Fruit fly (Drosophila melanogaster): Measurements from ENCODE around the gene CG8012.

CG8012 gene

dm6 chr3L:8197779-8198279 is 17.3 kb upstream of the CG8012 start, which contains the start of the genes UbcE2M and Dhps (continued):
- peak; percentile 87 for TF ChIP-seq Abd-B (GFP tag; optimal IDR thresholded peaks at IDR 0.05)
- TF ChIP-seq dimm (GFP tag; IDR thresholded peaks at IDR 0.05): no peak
- TF ChIP-seq CG32767 (GFP tag; IDR thresholded peaks at IDR 0.05): no peak
- TF ChIP-seq CG6272 (GFP tag; IDR thresholded peaks at IDR 0.05): peak; percentile 81
- TF ChIP-seq tna (GFP tag; IDR thresholded peaks at IDR 0.05; ENCODE audit: partially characterized antibody): no peak
- peak; percentile 72 for TF ChIP-seq fd96Cb (tag; optimal IDR thresholded peaks at IDR 0.05)
- TF ChIP-seq jumu (GFP tag; optimal IDR thresholded peaks at IDR 0.05): peak; percentile 43
- peak; percentile 60; the same call in 1 of the 3 replicates for TF ChIP-seq jigr1 (GFP tag; IDR thresholded peaks at IDR 0.05)
- TF ChIP-seq Rfx (GFP tag; IDR thresholded peaks at IDR 0.05): peak; percentile 87
- TF ChIP-seq vnd (GFP tag; IDR thresholded peaks at IDR 0.05; ENCODE audit: partially characterized antibody): peak; percentile 67
- peak; percentile 64 for TF ChIP-seq fu2 (GFP tag; optimal IDR thresholded peaks at IDR 0.05)
- TF ChIP-seq CG4730 (GFP tag; IDR thresholded peaks at IDR 0.05): peak; percentile 27; the same call in 1 of the 2 replicates
- TF ChIP-seq Fer2 (tag; optimal IDR thresholded peaks at IDR 0.05): peak; percentile 76
- peak; percentile 89 for TF ChIP-seq CG9817 (tag; optimal IDR thresholded peaks at IDR 0.05)
- TF ChIP-seq mirr (GFP tag; optimal IDR thresholded peaks at IDR 0.05): no peak
- TF ChIP-seq ara (GFP tag; IDR thresholded peaks at IDR 0.05): no peak
- peak; percentile 56; the same call in 1 of the 2 replicates for TF ChIP-seq HLH3B (GFP tag; IDR thresholded peaks at IDR 0.05)
- no peak for TF ChIP-seq hkb (optimal IDR thresholded peaks at IDR 0.05)
- TF ChIP-seq hkb (GFP tag; IDR thresholded peaks at IDR 0.05): peak; percentile 50
- no peak for TF ChIP-seq bigmax (GFP tag; optimal IDR thresholded peaks at IDR 0.05)
- no peak for TF ChIP-seq CG8089 (GFP tag; optimal IDR thresholded peaks at IDR 0.05)
- TF ChIP-seq sug (tag; optimal IDR thresholded peaks at IDR 0.05): peak; percentile 86
- TF ChIP-seq CG4360 (GFP tag; IDR thresholded peaks at IDR 0.05): no peak
- TF ChIP-seq dm (GFP tag; optimal IDR thresholded peaks at IDR 0.05): peak; percentile 52
- peak; percentile 27 for TF ChIP-seq nom (GFP tag; optimal IDR thresholded peaks at IDR 0.05)
- no peak for TF ChIP-seq odd (GFP tag; optimal IDR thresholded peaks at IDR 0.05)
- peak; percentile 19 for TF ChIP-seq CG4854 (GFP tag; optimal IDR thresholded peaks at IDR 0.05)
- peak in 1 of 2 experiments; percentile 62 for TF ChIP-seq Hr51 (GFP tag; optimal IDR thresholded peaks at IDR 0.05)
- no peak for TF ChIP-seq Hmx (GFP tag; optimal IDR thresholded peaks at IDR 0.05)
- peak; percentile 33; the same call in 1 of the 3 replicates for TF ChIP-seq B-H1 (GFP tag; IDR thresholded peaks at IDR 0.05)
- TF ChIP-seq unc-4 (GFP tag; IDR thresholded peaks at IDR 0.05; ENCODE audit: partially characterized antibody): peak; percentile 68
- peak; percentile 2 for TF ChIP-seq CG7987 (GFP tag; optimal IDR thresholded peaks at IDR 0.05)
- no peak for TF ChIP-seq gsb (GFP tag; IDR thresholded peaks at IDR 0.05)
- no peak for TF ChIP-seq Dip2 (GFP tag; IDR thresholded peaks at IDR 0.05)
- TF ChIP-seq ac (GFP tag; optimal IDR thresholded peaks at IDR 0.05): no peak
- TF ChIP-seq CG4820 (GFP tag; optimal IDR thresholded peaks at IDR 0.05): peak; percentile 67
- no peak for TF ChIP-seq Meics (GFP tag; optimal IDR thresholded peaks at IDR 0.05)
- TF ChIP-seq usp (GFP tag; optimal IDR thresholded peaks at IDR 0.05): no peak
- no peak for TF ChIP-seq stc (GFP tag; IDR thresholded peaks at IDR 0.05)
- no peak for TF ChIP-seq ewg (GFP tag; optimal IDR thresholded peaks at IDR 0.05)
- peak; percentile 85 for TF ChIP-seq ind (GFP tag; optimal IDR thresholded peaks at IDR 0.05)
- peak; percentile 54 for TF ChIP-seq H2.0 (GFP tag; IDR thresholded peaks at IDR 0.05)
- TF ChIP-seq kay (GFP tag; optimal IDR thresholded peaks at IDR 0.05): peak; percentile 47
- no peak for TF ChIP-seq Taf1 (GFP tag; IDR thresholded peaks at IDR 0.05)
- no peak for TF ChIP-seq MESR4 (GFP tag; optimal IDR thresholded peaks at IDR 0.05)
- peak; percentile 80 for TF ChIP-seq Dek (tag; optimal IDR thresholded peaks at IDR 0.05)
- TF ChIP-seq CG14050 (GFP tag; IDR thresholded peaks at IDR 0.05): peak; percentile 46; the same call in 1 of the 3 replicates
- no peak; the same call in 1 of the 3 replicates for TF ChIP-seq Aef1 (GFP tag; IDR thresholded peaks at IDR 0.05)
- TF ChIP-seq onecut (GFP tag; IDR thresholded peaks at IDR 0.05): peak; percentile 19; the same call in 1 of the 2 replicates
- TF ChIP-seq abd-A (tag; optimal IDR thresholded peaks at IDR 0.05): no peak
- no peak for TF ChIP-seq CG5953 (GFP tag; IDR thresholded peaks at IDR 0.05)

Data from whole organism, embryonic.